Fruit fly (Drosophila melanogaster) Kc167 (cell line): ENCODE measurements around the gene CG4820.

Source experiments
- Myc ChIP-seq: fragments of >200 bp; optimal IDR thresholded peaks from 2 replicates; lab custom pipeline; 2017; ENCODE audit warnings: missing external identifiers
- Sin3A ChIP-seq: fragments of >200 bp; optimal IDR thresholded peaks from 2 replicates; lab custom pipeline; 2018; ENCODE audit warnings: missing external identifiers
- h ChIP-seq: fragments of >200 bp; optimal IDR thresholded peaks from 3 replicates; lab custom pipeline; 2018; ENCODE audit warnings: missing external identifiers
- insv ChIP-seq: fragments of >200 bp; optimal IDR thresholded peaks from 3 replicates; lab custom pipeline; 2018; ENCODE audit warnings: missing external identifiers
- psq ChIP-seq: fragments of >200 bp; optimal IDR thresholded peaks from 2 replicates; lab custom pipeline; 2017; ENCODE audit warnings: missing external identifiers
- ttk ChIP-seq: sonication (Bioruptor generic); optimal IDR thresholded peaks from 2 replicates; lab custom pipeline; 2017; ENCODE audit warnings: missing external identifiers

dm6 chr3R:11219883-11220282 lies 3.5 kb downstream of the CG4820 start, which contains the start of gene CG6689:
- TF ChIP-seq insv (lab: Kevin White, UChicago), result no peak
- no peak for TF ChIP-seq psq (lab: Kevin White, UChicago)
- no peak for TF ChIP-seq h (lab: Kevin White, UChicago)
- TF ChIP-seq Sin3A (lab: Kevin White, UChicago), result no peak
- no peak for TF ChIP-seq ttk
- no peak for TF ChIP-seq Myc (lab: Kevin White, UChicago)
